Fruit fly (Drosophila melanogaster) whole organism, prepupa: ENCODE data around the gene Grip.

Source experiments
- CG4318 ChIP-seq: fragments of 200-800 bp; sonication (Bioruptor generic); optimal IDR thresholded peaks from 3 replicates; lab custom pipeline; 2017; ENCODE audit warnings: missing biosample characterization, mild to moderate bottlenecking, missing genetic modification characterization
- CG6276 ChIP-seq: fragments of 200-800 bp; sonication (Bioruptor generic); optimal IDR thresholded peaks from 2 replicates; lab custom pipeline; 2017; ENCODE audit warnings: missing biosample characterization, mild to moderate bottlenecking, missing genetic modification characterization
- CG6792 ChIP-seq: fragments of 200-800 bp; sonication (Bioruptor generic); optimal IDR thresholded peaks from 3 replicates; lab custom pipeline; 2016; ENCODE audit warnings: missing biosample characterization, missing genetic modification characterization
- Sox14 ChIP-seq: fragments of 200-800 bp; sonication (Bioruptor generic); optimal IDR thresholded peaks from 3 replicates; lab custom pipeline; 2016; ENCODE audit warnings: missing biosample characterization, missing genetic modification characterization
- spab ChIP-seq: fragments of 200-800 bp; sonication (Bioruptor generic); optimal IDR thresholded peaks from 2 replicates; lab custom pipeline; 2017; ENCODE audit warnings: missing biosample characterization, mild to moderate bottlenecking, missing genetic modification characterization, missing genetic modification reagents

DNA sequence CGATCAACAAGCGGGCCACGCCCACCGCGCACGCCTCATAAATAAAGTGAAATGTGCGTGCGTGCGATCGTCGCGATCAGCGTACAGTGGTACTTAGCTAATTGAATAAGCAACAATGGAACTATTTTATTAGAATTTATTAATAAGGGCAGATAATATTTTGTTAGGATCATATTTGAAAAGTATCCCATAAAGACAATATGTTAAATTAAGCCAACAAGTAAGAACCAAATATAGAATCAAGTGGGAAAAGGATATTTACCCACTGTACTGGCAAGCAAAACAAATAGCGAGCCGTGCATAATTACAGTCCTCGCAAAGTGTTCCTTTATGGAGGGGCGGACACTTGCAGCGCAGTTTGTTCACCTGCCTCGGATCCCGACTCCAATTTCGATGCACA lies 56.0 kb downstream of the Grip start:
- TF ChIP-seq CG6792 (peak; percentile 62), Sox14 (peak; percentile 63), CG4318 (GFP tag; lab: Kevin White, UChicago) (no peak), CG6276 (GFP tag; lab: Kevin White, UChicago) (no peak), spab (GFP tag; lab: Kevin White, UChicago) (peak; percentile 41)
